Worm (Caenorhabditis elegans) whole organism, young adult: Measurements from ENCODE around the gene scl-21.

ENCODE experiments used
- F39B2.1 ChIP-seq: fragments of 200-800 bp; sonication (Bioruptor generic); IDR thresholded peaks from 2 replicates; pipeline ENCODE4 v1.3.6; 2022; ENCODE audit warnings: missing genetic modification reagents, missing genetic modification characterization, missing compliant biosample characterization
- ama-1 ChIP-seq, 3 experiments: fragments of 150-350 bp in 1 of 3; sonication (generic microtip) in 2 of 3; optimal IDR thresholded peaks; 2 replicates each; lab custom pipeline; 2014 to 2018; ENCODE audit warnings: missing biosample characterization in 2 of 3, missing genetic modification characterization in 2 of 3, missing genetic modification reagents in 2 of 3
- atf-7 ChIP-seq: sonication (generic microtip); optimal IDR thresholded peaks from 2 replicates; lab custom pipeline; 2017; ENCODE audit warnings: mild to moderate bottlenecking, missing genetic modification characterization, missing compliant biosample characterization
- bed-1 ChIP-seq: fragments of 200-800 bp; sonication (Bioruptor generic); IDR thresholded peaks from 2 replicates; pipeline ENCODE4 v1.3.6; 2022; ENCODE audit warnings: missing genetic modification reagents, missing genetic modification characterization, missing compliant biosample characterization
- die-1 ChIP-seq: sonication (generic microtip); optimal IDR thresholded peaks from 2 replicates; lab custom pipeline; 2016; ENCODE audit warnings: missing genotype, mild to moderate bottlenecking, missing genetic modification characterization, missing compliant biosample characterization
- let-526 ChIP-seq: fragments of 200-800 bp; sonication (Bioruptor generic); IDR thresholded peaks from 2 replicates; pipeline ENCODE4 v1.3.6; 2022; ENCODE audit warnings: missing genetic modification reagents, missing genetic modification characterization, missing compliant biosample characterization
- nfyb-1 ChIP-seq: fragments of 200-800 bp; sonication (Bioruptor generic); IDR thresholded peaks from 2 replicates; pipeline ENCODE4 v1.3.6; 2022; ENCODE audit warnings: missing genetic modification reagents, missing genetic modification characterization, missing compliant biosample characterization
- nhr-80 ChIP-seq: sonication (generic microtip); optimal IDR thresholded peaks from 2 replicates; lab custom pipeline; 2016; ENCODE audit warnings: missing genetic modification characterization, missing compliant biosample characterization
- nhr-90 ChIP-seq: sonication (generic microtip); optimal IDR thresholded peaks from 2 replicates; lab custom pipeline; 2016; ENCODE audit warnings: missing genotype, mild to moderate bottlenecking, missing genetic modification characterization, missing compliant biosample characterization
- pbrm-1 ChIP-seq: fragments of 200-800 bp; sonication (Bioruptor generic); IDR thresholded peaks from 2 replicates; pipeline ENCODE4 v1.3.6; 2022; ENCODE audit warnings: missing genetic modification reagents, missing genetic modification characterization, missing compliant biosample characterization
- rcor-1 ChIP-seq: fragments of 200-800 bp; sonication (Bioruptor generic); IDR thresholded peaks from 2 replicates; pipeline ENCODE4 v1.3.6; 2022; ENCODE audit warnings: missing genetic modification reagents, missing genetic modification characterization, missing compliant biosample characterization
- ztf-6 ChIP-seq: fragments of 200-800 bp; sonication (Bioruptor generic); IDR thresholded peaks from 2 replicates; pipeline ENCODE4 v1.3.6; 2022; ENCODE audit warnings: missing genetic modification reagents, missing genetic modification characterization, missing compliant biosample characterization

ce11 chrV:19545026-19545425 lies 49.5 kb upstream of the scl-21 start:
- TF ChIP-seq ama-1 (optimal IDR thresholded peaks at IDR 0.05; lab: Kevin White, UChicago) (no peak), ama-1 (GFP tag; optimal IDR thresholded peaks at IDR 0.05; lab: Kevin White, UChicago) (no peak), atf-7 (tag; lab: Kevin White, UChicago) (no peak), nhr-80 (tag; lab: Kevin White, UChicago) (no peak), die-1 (tag; lab: Kevin White, UChicago) (no peak), ztf-6 (GFP tag; lab: Robert Waterston, UW) (no peak), bed-1 (no peak), rcor-1 (GFP tag; lab: Robert Waterston, UW) (no peak), nhr-90 (tag; lab: Kevin White, UChicago) (no peak), F39B2.1 (GFP tag; lab: Robert Waterston, UW) (no peak), pbrm-1 (GFP tag; lab: Robert Waterston, UW) (no peak), let-526 (GFP tag; lab: Robert Waterston, UW) (no peak), nfyb-1 (GFP tag; lab: Robert Waterston, UW) (no peak)
